Fruit fly (Drosophila melanogaster) whole organism, wandering third instar larva: ENCODE measurements around the gene twin.

ENCODE experiments used
- CG32264 ChIP-seq: fragments of 200-800 bp; sonication (Bioruptor generic); optimal IDR thresholded peaks from 2 replicates; lab custom pipeline; 2016; ENCODE audit warnings: missing biosample characterization, missing genetic modification characterization
- CG9705 ChIP-seq: fragments of 200-800 bp; sonication (Bioruptor generic); optimal IDR thresholded peaks from 2 replicates; lab custom pipeline; 2018; ENCODE audit warnings: missing biosample characterization, mild to moderate bottlenecking, missing genetic modification characterization
- CrebA ChIP-seq: fragments of 200-800 bp; sonication (Bioruptor generic); optimal IDR thresholded peaks from 2 replicates; lab custom pipeline; 2016; ENCODE audit warnings: missing biosample characterization, mild to moderate bottlenecking, missing genetic modification characterization, borderline replicate concordance
- Dfd ChIP-seq: fragments of >200 bp; optimal IDR thresholded peaks from 2 replicates; lab custom pipeline; 2017; ENCODE audit warnings: missing biosample characterization, missing genetic modification characterization
- Dif ChIP-seq: fragments of 200-275, 200-300 bp; sonication (Bioruptor generic); optimal IDR thresholded peaks from 2 replicates; lab custom pipeline; 2018; ENCODE audit warnings: missing biosample characterization, missing genetic modification characterization; ENCODE audit not compliant: partially characterized antibody
- GATAd ChIP-seq: sonication (Bioruptor generic); optimal IDR thresholded peaks from 2 replicates; lab custom pipeline; 2016; ENCODE audit warnings: missing biosample characterization, missing genetic modification characterization
- HLH106 ChIP-seq: fragments of 200-800 bp; optimal IDR thresholded peaks from 3 replicates; lab custom pipeline; 2019; ENCODE audit warnings: missing biosample characterization, mild to moderate bottlenecking, missing genetic modification characterization, moderate library complexity
- Hnf4 ChIP-seq: fragments of 200-800 bp; sonication (Bioruptor generic); optimal IDR thresholded peaks from 2 replicates; lab custom pipeline; 2016; ENCODE audit warnings: missing biosample characterization, mild to moderate bottlenecking, missing genetic modification characterization
- Hr78 ChIP-seq: fragments of >200 bp; optimal IDR thresholded peaks from 2 replicates; lab custom pipeline; 2017; ENCODE audit warnings: missing biosample characterization, missing genetic modification characterization
- Hr83 ChIP-seq: fragments of 200-300 bp; sonication (Bioruptor generic); optimal IDR thresholded peaks from 2 replicates; lab custom pipeline; 2016; ENCODE audit warnings: missing biosample characterization, mild to moderate bottlenecking, missing genetic modification characterization, moderate library complexity; ENCODE audit not compliant: poor library complexity, severe bottlenecking
- Jra ChIP-seq: sonication (Bioruptor generic); optimal IDR thresholded peaks from 2 replicates; lab custom pipeline; 2016; ENCODE audit warnings: missing biosample characterization, missing genetic modification characterization
- Mio ChIP-seq: sonication (Bioruptor generic); optimal IDR thresholded peaks from 2 replicates; lab custom pipeline; 2016; ENCODE audit warnings: missing biosample characterization, missing genetic modification characterization
- Myc ChIP-seq: fragments of >200 bp; optimal IDR thresholded peaks from 2 replicates; lab custom pipeline; 2017
- N ChIP-seq: fragments of >200 bp; optimal IDR thresholded peaks from 2 replicates; lab custom pipeline; 2018; ENCODE audit warnings: missing biosample characterization, missing external identifiers, missing genetic modification characterization
- OdsH ChIP-seq: fragments of 200-800 bp; sonication (Bioruptor generic); optimal IDR thresholded peaks from 2 replicates; lab custom pipeline; 2016; ENCODE audit warnings: missing biosample characterization, mild to moderate bottlenecking, missing genetic modification characterization
- Rel ChIP-seq, 2 experiments: fragments of 200-800 bp; sonication (Bioruptor generic) in 1 of 2; optimal IDR thresholded peaks; 2 replicates in 1 of 2; 3 replicates in 1 of 2; lab custom pipeline; 2016 to 2019; ENCODE audit warnings: mild to moderate bottlenecking in 2 of 2, missing biosample characterization in 2 of 2, missing genetic modification characterization in 2 of 2, moderate library complexity in 1 of 2
- Sp1 ChIP-seq: fragments of 200-800 bp; sonication (Bioruptor generic); optimal IDR thresholded peaks from 3 replicates; lab custom pipeline; 2019; ENCODE audit warnings: missing biosample characterization, mild to moderate bottlenecking, missing genetic modification characterization, moderate library complexity
- br ChIP-seq: fragments of 200-800 bp; sonication (Bioruptor generic); optimal IDR thresholded peaks from 2 replicates; lab custom pipeline; 2016; ENCODE audit warnings: missing biosample characterization, missing genetic modification characterization
- dl ChIP-seq, 2 experiments: fragments of 175-275, 200-275 bp in 1 of 2; fragments of 200-275 bp in 1 of 2; sonication (Bioruptor generic); optimal IDR thresholded peaks; lab custom pipeline; 2018; ENCODE audit warnings: mild to moderate bottlenecking in 2 of 2, missing biosample characterization in 2 of 2, missing genetic modification characterization in 2 of 2, moderate library complexity in 2 of 2; ENCODE audit not compliant: partially characterized antibody in 2 of 2, insufficient read depth in 1 of 2
- dmrt93B ChIP-seq: fragments of 200-800 bp; sonication (Bioruptor generic); optimal IDR thresholded peaks from 2 replicates; lab custom pipeline; 2018; ENCODE audit warnings: missing biosample characterization, mild to moderate bottlenecking, missing genetic modification characterization
- dsf ChIP-seq: sonication (Bioruptor generic); optimal IDR thresholded peaks from 2 replicates; lab custom pipeline; 2016; ENCODE audit warnings: missing biosample characterization, missing genetic modification characterization, borderline replicate concordance
- ey ChIP-seq: fragments of 200-800 bp; sonication (Bioruptor generic); optimal IDR thresholded peaks from 2 replicates; lab custom pipeline; 2016; ENCODE audit warnings: missing biosample characterization, missing genetic modification characterization
- foxo ChIP-seq, 2 experiments: fragments of 200-800 bp; sonication (Bioruptor generic); optimal IDR thresholded peaks; 2 replicates in 1 of 2; 3 replicates in 1 of 2; lab custom pipeline; 2016 to 2017; ENCODE audit warnings: missing biosample characterization in 2 of 2, missing genetic modification characterization in 2 of 2
- fru ChIP-seq: fragments of 200-800 bp; sonication (Bioruptor generic); optimal IDR thresholded peaks from 3 replicates; lab custom pipeline; 2016; ENCODE audit warnings: missing biosample characterization, mild to moderate bottlenecking, missing genetic modification characterization
- h ChIP-seq: fragments of 200-800 bp; sonication (Bioruptor generic); optimal IDR thresholded peaks from 3 replicates; lab custom pipeline; 2016; ENCODE audit warnings: missing biosample characterization, mild to moderate bottlenecking, missing genetic modification characterization
- jim ChIP-seq: fragments of 175-275, 200-325 bp; sonication (Bioruptor generic); optimal IDR thresholded peaks from 2 replicates; lab custom pipeline; 2016; ENCODE audit warnings: missing biosample characterization, mild to moderate bottlenecking, missing genetic modification characterization
- lola ChIP-seq: fragments of >200 bp; optimal IDR thresholded peaks from 2 replicates; lab custom pipeline; 2017; ENCODE audit warnings: missing biosample characterization, missing genetic modification characterization
- pan ChIP-seq: fragments of >200 bp; optimal IDR thresholded peaks from 2 replicates; lab custom pipeline; 2017
- psq ChIP-seq: fragments of 200-800 bp; sonication (Bioruptor generic); optimal IDR thresholded peaks from 3 replicates; lab custom pipeline; 2017; ENCODE audit warnings: missing biosample characterization, mild to moderate bottlenecking, missing genetic modification characterization, moderate library complexity
- rgr ChIP-seq: fragments of 200-800 bp; sonication (Bioruptor generic); optimal IDR thresholded peaks from 3 replicates; lab custom pipeline; 2016; ENCODE audit warnings: missing biosample characterization, mild to moderate bottlenecking, missing genetic modification characterization
- sage ChIP-seq: fragments of 200-800 bp; sonication (Bioruptor generic); optimal IDR thresholded peaks from 2 replicates; lab custom pipeline; 2016; ENCODE audit warnings: missing biosample characterization, mild to moderate bottlenecking, missing genetic modification characterization
- sv ChIP-seq: fragments of 200-800 bp; sonication (Bioruptor generic); optimal IDR thresholded peaks from 3 replicates; lab custom pipeline; 2016; ENCODE audit warnings: missing biosample characterization, missing genetic modification characterization
- tai ChIP-seq: sonication (Bioruptor generic); optimal IDR thresholded peaks from 2 replicates; lab custom pipeline; 2016; ENCODE audit warnings: missing biosample characterization, missing genetic modification characterization
- usp ChIP-seq: fragments of >200 bp; optimal IDR thresholded peaks from 2 replicates; lab custom pipeline; 2017; ENCODE audit warnings: missing biosample characterization, missing genetic modification characterization
- woc ChIP-seq: sonication (Bioruptor generic); optimal IDR thresholded peaks from 2 replicates; lab custom pipeline; 2016; ENCODE audit warnings: missing biosample characterization, mild to moderate bottlenecking, missing genetic modification characterization

The twin gene

dm6 chr3R:24163556-24164022, 58.2 kb downstream of the twin start, which contains the start of gene Apc2:
Gene Apc2 (plus strand): TSS chr3R:24163966.
- TF ChIP-seq Hr83 (GFP tag; lab: Kevin White, UChicago) (no peak), sage (GFP tag; lab: Kevin White, UChicago) (no peak), jim (no peak), CG32264 (no peak), pan (lab: Kevin White, UChicago) (no peak), fru (GFP tag; lab: Kevin White, UChicago) (peak; percentile 59), Myc (lab: Kevin White, UChicago) (peak; percentile 90), usp (GFP tag; lab: Kevin White, UChicago) (no peak), Sp1 (peak; percentile 69), lola (GFP tag; lab: Kevin White, UChicago) (no peak), N (GFP tag; lab: Kevin White, UChicago) (no peak), OdsH (GFP tag; lab: Kevin White, UChicago) (peak; percentile 17), Rel (GFP tag; optimal IDR thresholded peaks at IDR 0.05; lab: Kevin White, UChicago) (no peak), Rel (tag; optimal IDR thresholded peaks at IDR 0.05; lab: Kevin White, UChicago) (no peak), CG9705 (GFP tag; lab: Kevin White, UChicago) (peak; percentile 42), rgr (GFP tag; lab: Kevin White, UChicago) (peak; percentile 54), sv (GFP tag; lab: Kevin White, UChicago) (peak; percentile 4), ey (GFP tag; lab: Kevin White, UChicago) (peak; percentile 42), woc (GFP tag; lab: Kevin White, UChicago) (peak; percentile 73), foxo (GFP tag; optimal IDR thresholded peaks at IDR 0.05; lab: Kevin White, UChicago) (peak in 1 of 2 experiments; percentile 62), dsf (GFP tag; lab: Kevin White, UChicago) (peak; percentile 51), Dif (GFP tag; lab: Kevin White, UChicago) (no peak), Jra (GFP tag; lab: Kevin White, UChicago) (peak; percentile 38), Dfd (GFP tag; lab: Kevin White, UChicago) (no peak), Hr78 (GFP tag; lab: Kevin White, UChicago) (no peak), CrebA (no peak), HLH106 (tag; lab: Kevin White, UChicago) (peak; percentile 76), h (GFP tag; lab: Kevin White, UChicago) (peak; percentile 58), psq (GFP tag; lab: Kevin White, UChicago) (peak; percentile 56), dmrt93B (peak; percentile 34), br (GFP tag; lab: Kevin White, UChicago) (peak; percentile 52), Hnf4 (GFP tag; lab: Kevin White, UChicago) (no peak)

DNA sequence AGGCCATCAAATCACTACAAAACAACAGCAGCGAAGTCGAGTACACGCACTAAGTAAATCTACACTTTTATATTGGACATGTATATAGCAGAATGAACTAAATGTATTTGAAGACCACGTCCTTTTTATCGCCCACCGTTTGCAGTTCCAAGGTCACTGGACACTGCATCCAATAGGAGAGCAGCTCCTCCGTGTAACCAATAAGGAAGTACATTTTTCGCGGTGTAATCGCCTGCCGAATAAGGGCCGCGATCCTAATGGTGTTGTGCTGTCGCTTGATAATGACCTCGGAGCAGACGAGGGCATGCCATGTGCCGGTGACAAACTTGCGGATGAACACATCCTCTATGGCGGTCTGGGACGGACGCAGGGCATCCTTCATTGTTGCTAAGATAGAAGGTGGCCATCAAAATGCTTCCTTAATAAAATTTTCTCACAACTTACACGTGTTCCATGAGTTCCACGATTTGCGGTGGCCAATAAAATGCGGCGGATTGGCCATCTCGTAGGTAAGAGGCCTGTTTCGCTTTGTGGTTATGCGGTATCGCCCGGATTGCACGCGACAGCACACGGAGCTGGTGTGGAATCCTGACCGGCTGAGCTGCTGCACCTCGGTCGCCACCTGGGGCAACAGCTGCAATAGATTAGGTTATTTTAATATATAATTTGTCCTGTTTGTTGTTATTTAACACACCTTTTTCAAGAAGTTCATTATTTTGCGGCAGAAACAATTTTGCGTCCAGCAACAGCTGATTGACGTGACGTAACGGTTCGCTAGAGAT, 58.8 kb downstream of the twin start, which contains the start of gene mRpS24:
Gene mRpS24 (minus strand): TSS at position 772 of the 782 bp plus-strand sequence.
- TF ChIP-seq usp (GFP tag; lab: Kevin White, UChicago) (no peak), HLH106 (tag; lab: Kevin White, UChicago) (no peak), GATAd (GFP tag; lab: Kevin White, UChicago) (no peak), OdsH (GFP tag; lab: Kevin White, UChicago) (no peak), sage (GFP tag; lab: Kevin White, UChicago) (no peak), ey (GFP tag; lab: Kevin White, UChicago) (no peak), Jra (GFP tag; lab: Kevin White, UChicago) (no peak), Mio (no peak), dsf (GFP tag; lab: Kevin White, UChicago) (no peak), fru (GFP tag; lab: Kevin White, UChicago) (no peak), dl (GFP tag; optimal IDR thresholded peaks at IDR 0.05; lab: Kevin White, UChicago; ENCODE audit: insufficient read depth in 1 of 2, partially characterized antibody in 2 of 2) (no peak), lola (GFP tag; lab: Kevin White, UChicago) (no peak), br (GFP tag; lab: Kevin White, UChicago) (no peak), CG9705 (GFP tag; lab: Kevin White, UChicago) (no peak), foxo (GFP tag; optimal IDR thresholded peaks at IDR 0.05; lab: Kevin White, UChicago) (no peak), tai (GFP tag; lab: Kevin White, UChicago) (no peak)
